Worm (Caenorhabditis elegans) whole organism, L3 larva: ENCODE data around the gene srg-4.

Source experiments
- R02D3.7 ChIP-seq: fragments of 150-350 bp; optimal IDR thresholded peaks from 2 replicates; lab custom pipeline; 2014; ENCODE audit warnings: missing biosample characterization, missing genetic modification characterization
- ZK546.5 ChIP-seq: sonication (generic microtip); optimal IDR thresholded peaks from 2 replicates; lab custom pipeline; 2017; ENCODE audit warnings: missing biosample characterization, missing genetic modification characterization
- aly-2 ChIP-seq: fragments of 150-350 bp; optimal IDR thresholded peaks from 2 replicates; lab custom pipeline; 2014; ENCODE audit warnings: missing biosample characterization, missing genetic modification characterization
- ama-1 ChIP-seq: fragments of 150-350 bp; optimal IDR thresholded peaks from 2 replicates; lab custom pipeline; 2018
- ceh-16 ChIP-seq: sonication (generic microtip); optimal IDR thresholded peaks from 2 replicates; lab custom pipeline; 2017; ENCODE audit warnings: missing biosample characterization, missing genetic modification characterization
- ceh-28 ChIP-seq: fragments of 150-350 bp; optimal IDR thresholded peaks from 2 replicates; lab custom pipeline; 2014; ENCODE audit warnings: missing biosample characterization, missing genetic modification reagents, missing genetic modification characterization
- ceh-82 ChIP-seq: fragments of 150-350 bp; optimal IDR thresholded peaks from 2 replicates; lab custom pipeline; 2014; ENCODE audit warnings: missing biosample characterization, missing genetic modification characterization
- ceh-9 ChIP-seq: sonication (generic microtip); optimal IDR thresholded peaks from 2 replicates; lab custom pipeline; 2018; ENCODE audit warnings: missing biosample characterization, missing genetic modification characterization
- daf-12 ChIP-seq: fragments of 150-350 bp; optimal IDR thresholded peaks from 2 replicates; lab custom pipeline; 2014; ENCODE audit warnings: missing biosample characterization, missing genetic modification reagents, missing genetic modification characterization
- egl-27 ChIP-seq: sonication (generic microtip); optimal IDR thresholded peaks from 4 replicates; lab custom pipeline; 2017; ENCODE audit warnings: missing biosample characterization, missing genetic modification reagents, missing genetic modification characterization
- egl-5 ChIP-seq: fragments of 150-350 bp; optimal IDR thresholded peaks from 2 replicates; lab custom pipeline; 2017; ENCODE audit warnings: missing biosample characterization, missing genetic modification reagents, missing genetic modification characterization, inconsistent platforms
- elt-1 ChIP-seq: fragments of 150-350 bp; optimal IDR thresholded peaks from 2 replicates; lab custom pipeline; 2014; ENCODE audit warnings: missing biosample characterization, missing genetic modification characterization
- elt-2 ChIP-seq: sonication (generic microtip); optimal IDR thresholded peaks from 2 replicates; lab custom pipeline; 2016; ENCODE audit warnings: missing genetic modification reagents, mild to moderate bottlenecking, missing genetic modification characterization, missing compliant biosample characterization
- elt-3 ChIP-seq, 3 experiments: fragments of 150-350 bp in 1 of 3; sonication (generic microtip) in 2 of 3; optimal IDR thresholded peaks; 2 replicates in 2 of 3; 4 replicates in 1 of 3; lab custom pipeline; 2014 to 2017; ENCODE audit warnings: missing biosample characterization in 3 of 3, missing genetic modification characterization in 3 of 3
- eor-1 ChIP-seq, 2 experiments: fragments of 150-350 bp; optimal IDR thresholded peaks; 2 replicates each; lab custom pipeline; 2014 to 2018; ENCODE audit warnings: missing biosample characterization in 2 of 2, missing genetic modification characterization in 2 of 2
- fkh-10 ChIP-seq: sonication (generic microtip); optimal IDR thresholded peaks from 2 replicates; lab custom pipeline; 2017; ENCODE audit warnings: missing biosample characterization, missing genetic modification reagents, missing genetic modification characterization
- fkh-2 ChIP-seq: fragments of 150-350 bp; optimal IDR thresholded peaks from 2 replicates; lab custom pipeline; 2014; ENCODE audit warnings: missing biosample characterization, missing genetic modification reagents, missing genetic modification characterization
- fos-1 ChIP-seq: fragments of 150-350 bp; optimal IDR thresholded peaks from 2 replicates; lab custom pipeline; 2014; ENCODE audit warnings: missing biosample characterization, missing genetic modification characterization
- hmg-11 ChIP-seq: sonication (generic microtip); optimal IDR thresholded peaks from 2 replicates; lab custom pipeline; 2016; ENCODE audit warnings: missing genetic modification characterization, missing compliant biosample characterization
- jun-1 ChIP-seq: fragments of 150-350 bp; optimal IDR thresholded peaks from 2 replicates; lab custom pipeline; 2014; ENCODE audit warnings: missing biosample characterization, missing genetic modification reagents, missing genetic modification characterization
- lin-15B ChIP-seq: fragments of 150-350 bp; optimal IDR thresholded peaks from 2 replicates; lab custom pipeline; 2014; ENCODE audit warnings: missing biosample characterization, missing genetic modification characterization
- lin-39 ChIP-seq: fragments of 150-350 bp; optimal IDR thresholded peaks from 2 replicates; lab custom pipeline; 2018; ENCODE audit warnings: missing biosample characterization, missing genetic modification reagents, missing genetic modification characterization
- lsy-12 ChIP-seq: sonication (generic microtip); optimal IDR thresholded peaks from 2 replicates; lab custom pipeline; 2016; ENCODE audit warnings: mild to moderate bottlenecking, missing genetic modification characterization, missing compliant biosample characterization
- mdl-1 ChIP-seq: fragments of 150-350 bp; optimal IDR thresholded peaks from 2 replicates; lab custom pipeline; 2014; ENCODE audit warnings: missing biosample characterization, missing genetic modification characterization
- mml-1 ChIP-seq: fragments of 150-350 bp; sonication (generic microtip); optimal IDR thresholded peaks from 3 replicates; lab custom pipeline; 2014; ENCODE audit warnings: missing biosample characterization, missing genetic modification characterization
- nfya-1 ChIP-seq: sonication (generic microtip); optimal IDR thresholded peaks from 2 replicates; lab custom pipeline; 2017; ENCODE audit warnings: missing genetic modification characterization, mild to moderate bottlenecking, missing compliant biosample characterization, antibody characterized with exemption, moderate library complexity; ENCODE audit not compliant: insufficient read depth
- nhr-11 ChIP-seq: fragments of 150-350 bp; optimal IDR thresholded peaks from 2 replicates; lab custom pipeline; 2014; ENCODE audit warnings: missing biosample characterization, missing genetic modification characterization
- nhr-23 ChIP-seq: fragments of 150-350 bp; optimal IDR thresholded peaks from 2 replicates; lab custom pipeline; 2014; ENCODE audit warnings: missing biosample characterization, missing genetic modification reagents, missing genetic modification characterization
- nhr-237 ChIP-seq: fragments of 150-350 bp; optimal IDR thresholded peaks from 2 replicates; lab custom pipeline; 2014; ENCODE audit warnings: missing biosample characterization, missing genetic modification characterization
- nhr-28 ChIP-seq: fragments of 150-350 bp; optimal IDR thresholded peaks from 2 replicates; lab custom pipeline; 2014; ENCODE audit warnings: missing biosample characterization, missing genetic modification characterization
- nhr-43 ChIP-seq: sonication (generic microtip); optimal IDR thresholded peaks from 2 replicates; lab custom pipeline; 2016; ENCODE audit warnings: mild to moderate bottlenecking, missing genetic modification characterization, missing compliant biosample characterization; ENCODE audit not compliant: poor library complexity, severe bottlenecking
- nhr-77 ChIP-seq: fragments of 150-350 bp; optimal IDR thresholded peaks from 2 replicates; lab custom pipeline; 2014; ENCODE audit warnings: missing biosample characterization, missing genetic modification characterization
- pha-4 ChIP-seq: fragments of 150-350 bp; optimal IDR thresholded peaks from 2 replicates; lab custom pipeline; 2014; ENCODE audit warnings: missing biosample characterization, missing genetic modification reagents, missing genetic modification characterization
- pqm-1 ChIP-seq: fragments of 150-350 bp; optimal IDR thresholded peaks from 2 replicates; lab custom pipeline; 2017; ENCODE audit warnings: missing biosample characterization, missing genetic modification characterization, inconsistent platforms
- skn-1 ChIP-seq: fragments of 150-350 bp; optimal IDR thresholded peaks from 2 replicates; lab custom pipeline; 2014; ENCODE audit warnings: missing biosample characterization, missing genetic modification characterization
- snpc-4 ChIP-seq: fragments of 150-350 bp; optimal IDR thresholded peaks from 2 replicates; lab custom pipeline; 2014; ENCODE audit warnings: missing biosample characterization, missing genetic modification characterization
- tbx-2 ChIP-seq: sonication (generic microtip); optimal IDR thresholded peaks from 2 replicates; lab custom pipeline; 2016; ENCODE audit warnings: mild to moderate bottlenecking, missing genetic modification characterization, missing compliant biosample characterization
- unc-39 ChIP-seq: sonication (generic microtip); optimal IDR thresholded peaks from 4 replicates; lab custom pipeline; 2017; ENCODE audit warnings: missing biosample characterization, missing genetic modification characterization
- zag-1 ChIP-seq: fragments of 150-350 bp; optimal IDR thresholded peaks from 2 replicates; lab custom pipeline; 2014; ENCODE audit warnings: missing biosample characterization, missing genetic modification characterization
- ztf-11 ChIP-seq: fragments of 150-350 bp; optimal IDR thresholded peaks from 2 replicates; lab custom pipeline; 2014; ENCODE audit warnings: missing biosample characterization, missing genetic modification characterization
- ztf-4 ChIP-seq: fragments of 150-350 bp; optimal IDR thresholded peaks from 2 replicates; lab custom pipeline; 2014; ENCODE audit warnings: missing biosample characterization, missing genetic modification characterization

srg-4 gene

ce11 chrIII:6280070-6280596 lies 18.2 kb upstream of the srg-4 start, which contains the start of gene hmg-1.2 (continued):
- no peak for TF ChIP-seq ama-1 (lab: Kevin White, UChicago)
- no peak for TF ChIP-seq fkh-10 (GFP tag; lab: Kevin White, UChicago)
- peak; percentile 71 for TF ChIP-seq egl-5 (tag; lab: Kevin White, UChicago)
- TF ChIP-seq nhr-23: peak; percentile 88
- peak; percentile 48 for TF ChIP-seq lin-15B (tag; lab: Kevin White, UChicago)
- no peak for TF ChIP-seq ceh-9 (tag; lab: Kevin White, UChicago)
- peak; percentile 49 for TF ChIP-seq elt-1 (tag; lab: Kevin White, UChicago)
- no peak for TF ChIP-seq daf-12 (tag; lab: Kevin White, UChicago)
- no peak for TF ChIP-seq unc-39 (tag; lab: Kevin White, UChicago)
- TF ChIP-seq elt-2: peak; percentile 66
- peak; percentile 2 for TF ChIP-seq nhr-77 (tag; lab: Kevin White, UChicago)
- peak; percentile 98 for TF ChIP-seq hmg-11 (tag; lab: Kevin White, UChicago)
- TF ChIP-seq fkh-2: no peak
- no peak for TF ChIP-seq ztf-11
- TF ChIP-seq nhr-237 (tag; lab: Kevin White, UChicago): no peak
- no peak for TF ChIP-seq ztf-4 (tag; lab: Kevin White, UChicago)
- peak; percentile 34 for TF ChIP-seq tbx-2 (tag; lab: Kevin White, UChicago)
- no peak for TF ChIP-seq mml-1 (tag; lab: Kevin White, UChicago)
- peak; percentile 76 for TF ChIP-seq ceh-28 (tag; lab: Kevin White, UChicago)
- peak; percentile 33 for TF ChIP-seq egl-27
- peak; percentile 89 for TF ChIP-seq nfya-1
- TF ChIP-seq zag-1 (tag; lab: Kevin White, UChicago): peak; percentile 47
- TF ChIP-seq, all 47 proteins: peak for 24

ce11 chrIII:6279453-6279852 lies 17.6 kb upstream of the srg-4 start:
- no peak for TF ChIP-seq elt-2
- no peak for TF ChIP-seq lin-39 (tag; lab: Kevin White, UChicago)
- TF ChIP-seq aly-2 (tag; lab: Kevin White, UChicago): no peak
- TF ChIP-seq egl-5 (tag; lab: Kevin White, UChicago): no peak
- no peak for TF ChIP-seq elt-1 (tag; lab: Kevin White, UChicago)
- no peak for TF ChIP-seq egl-27
- TF ChIP-seq nhr-28 (tag; lab: Kevin White, UChicago): no peak
- no peak for TF ChIP-seq nhr-43 (tag; lab: Kevin White, UChicago)
- no peak for TF ChIP-seq fkh-2
- no peak for TF ChIP-seq nhr-77 (tag; lab: Kevin White, UChicago)
- TF ChIP-seq unc-39 (tag; lab: Kevin White, UChicago): no peak
- TF ChIP-seq lin-15B (tag; lab: Kevin White, UChicago): no peak
- no peak for TF ChIP-seq ztf-11
- TF ChIP-seq ceh-82 (tag; lab: Kevin White, UChicago): no peak
- no peak for TF ChIP-seq fkh-10 (GFP tag; lab: Kevin White, UChicago)
- TF ChIP-seq eor-1 (tag; optimal IDR thresholded peaks at IDR 0.05; lab: Kevin White, UChicago): no peak
- TF ChIP-seq R02D3.7 (tag; lab: Kevin White, UChicago): no peak
- no peak for TF ChIP-seq ceh-16 (tag; lab: Kevin White, UChicago)
- no peak for TF ChIP-seq lsy-12 (tag; lab: Kevin White, UChicago)

- TF ChIP-seq unc-39 (tag; lab: Kevin White, UChicago) (no peak), ceh-82 (tag; lab: Kevin White, UChicago) (peak; percentile 14), ceh-28 (tag; lab: Kevin White, UChicago) (peak; percentile 59), skn-1 (tag; lab: Kevin White, UChicago) (peak; percentile 3), nhr-43 (tag; lab: Kevin White, UChicago) (peak; percentile 22), nhr-237 (tag; lab: Kevin White, UChicago) (no peak), nhr-23 (peak; percentile 6), snpc-4 (tag; lab: Kevin White, UChicago) (no peak), mml-1 (tag; lab: Kevin White, UChicago) (no peak), fkh-10 (GFP tag; lab: Kevin White, UChicago) (no peak), ztf-4 (tag; lab: Kevin White, UChicago) (no peak), nhr-11 (tag; lab: Kevin White, UChicago) (no peak), R02D3.7 (tag; lab: Kevin White, UChicago) (peak; percentile 21), pqm-1 (tag; lab: Kevin White, UChicago) (no peak), pha-4 (tag; lab: Kevin White, UChicago) (peak; percentile 62), fos-1 (tag; lab: Kevin White, UChicago) (no peak), jun-1 (tag; lab: Kevin White, UChicago) (no peak), elt-1 (tag; lab: Kevin White, UChicago) (no peak), ZK546.5 (tag; lab: Kevin White, UChicago) (no peak), elt-3 (tag; optimal IDR thresholded peaks at IDR 0.05; lab: Kevin White, UChicago) (no peak), elt-2 (peak; percentile 44), mdl-1 (peak; percentile 78), nfya-1 (peak; percentile 73), lsy-12 (tag; lab: Kevin White, UChicago) (no peak), zag-1 (tag; lab: Kevin White, UChicago) (no peak)
Measured at ce11 chrIII:6278301-6278827, 16.5 kb upstream of the srg-4 start, which contains the start of gene C18F10.7. Gene C18F10.7, minus strand, starts transcription at chrIII:6278351.
